Fruit fly (Drosophila melanogaster): ENCODE data around the gene east.

DNA sequence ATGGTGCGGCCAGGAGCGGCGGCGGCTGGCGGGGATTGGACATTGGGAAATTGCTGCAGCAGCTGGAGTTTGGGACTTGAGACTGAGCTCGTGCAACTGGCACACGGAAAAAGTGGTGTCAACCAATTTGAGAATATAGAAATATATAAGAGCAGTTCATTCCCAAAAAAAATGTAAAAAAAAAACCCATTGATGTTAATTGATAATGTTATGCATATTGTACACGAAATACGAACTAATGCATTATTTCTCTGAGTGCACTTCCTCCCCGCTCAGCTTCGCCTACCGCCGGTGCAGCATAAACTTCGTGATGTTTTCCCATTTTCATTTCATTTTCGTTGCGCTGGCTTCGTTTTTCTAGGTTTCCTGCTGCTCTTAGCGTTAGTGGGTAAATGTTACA, 31.0 kb upstream of the east start:
- TF ChIP-seq Sin3A (optimal IDR thresholded peaks at IDR 0.05) = no peak
- TF ChIP-seq Myc (optimal IDR thresholded peaks at IDR 0.05) = no peak
- no peak for TF ChIP-seq insv (optimal IDR thresholded peaks at IDR 0.05)
- no peak for TF ChIP-seq h (optimal IDR thresholded peaks at IDR 0.05)
- no peak for TF ChIP-seq psq (optimal IDR thresholded peaks at IDR 0.05)
